Worm (Caenorhabditis elegans) whole organism, late embryonic: ENCODE measurements around the gene Y49F6C.8.

Experiments used
- C38D4.7 ChIP-seq: fragments of 200-800 bp; sonication (Bioruptor generic); optimal IDR thresholded peaks from 2 replicates; lab custom pipeline; 2018; ENCODE audit warnings: mild to moderate bottlenecking, missing genetic modification characterization, moderate library complexity, missing compliant biosample characterization
- K09A11.1 ChIP-seq: sonication (generic microtip); optimal IDR thresholded peaks from 2 replicates; lab custom pipeline; 2017; ENCODE audit warnings: antibody characterized with exemption, mild to moderate bottlenecking, missing genetic modification characterization, missing compliant biosample characterization; ENCODE audit not compliant: insufficient read depth
- T23F11.4 ChIP-seq: fragments of 200-800 bp; sonication (Bioruptor generic); optimal IDR thresholded peaks from 2 replicates; lab custom pipeline; 2018; ENCODE audit warnings: mild to moderate bottlenecking, missing genetic modification characterization, missing compliant biosample characterization
- Y22D7AL.16 ChIP-seq: sonication (generic microtip); optimal IDR thresholded peaks from 2 replicates; lab custom pipeline; 2016; ENCODE audit warnings: missing genetic modification characterization, missing compliant biosample characterization
- ahr-1 ChIP-seq: sonication (generic microtip); optimal IDR thresholded peaks from 2 replicates; lab custom pipeline; 2016; ENCODE audit warnings: missing genetic modification characterization, missing compliant biosample characterization
- ama-1 ChIP-seq: fragments of 150-350 bp; optimal IDR thresholded peaks from 2 replicates; lab custom pipeline; 2014
- ceh-18 ChIP-seq: sonication (generic microtip); optimal IDR thresholded peaks from 2 replicates; lab custom pipeline; 2016; ENCODE audit warnings: missing genetic modification characterization, missing compliant biosample characterization
- ceh-19 ChIP-seq: fragments of 200-800 bp; sonication (Bioruptor generic); optimal IDR thresholded peaks from 2 replicates; lab custom pipeline; 2018; ENCODE audit warnings: mild to moderate bottlenecking, missing genetic modification characterization, missing compliant biosample characterization
- ceh-2 ChIP-seq: sonication (generic microtip); optimal IDR thresholded peaks from 2 replicates; lab custom pipeline; 2016; ENCODE audit warnings: missing genotype, missing genetic modification characterization, missing compliant biosample characterization
- ceh-30 ChIP-seq: fragments of 150-350 bp; optimal IDR thresholded peaks from 2 replicates; lab custom pipeline; 2014; ENCODE audit warnings: missing biosample characterization, missing genetic modification characterization
- ceh-31 ChIP-seq: sonication (generic microtip); optimal IDR thresholded peaks from 2 replicates; lab custom pipeline; 2016; ENCODE audit warnings: missing genetic modification characterization, missing compliant biosample characterization
- ceh-48 ChIP-seq: sonication (generic microtip); optimal IDR thresholded peaks from 2 replicates; lab custom pipeline; 2016; ENCODE audit warnings: missing genetic modification characterization, inconsistent platforms, missing compliant biosample characterization
- ceh-6 ChIP-seq: fragments of 200-800 bp; sonication (Bioruptor generic); optimal IDR thresholded peaks from 2 replicates; lab custom pipeline; 2018; ENCODE audit warnings: mild to moderate bottlenecking, missing genetic modification characterization, missing compliant biosample characterization
- ceh-9 ChIP-seq: sonication (generic microtip); optimal IDR thresholded peaks from 2 replicates; lab custom pipeline; 2016; ENCODE audit warnings: mild to moderate bottlenecking, missing genetic modification characterization, inconsistent platforms, missing compliant biosample characterization
- che-1 ChIP-seq: sonication (generic microtip); optimal IDR thresholded peaks from 2 replicates; lab custom pipeline; 2016; ENCODE audit warnings: mild to moderate bottlenecking, missing genetic modification characterization, missing compliant biosample characterization
- dve-1 ChIP-seq: sonication (generic microtip); optimal IDR thresholded peaks from 2 replicates; lab custom pipeline; 2017; ENCODE audit warnings: antibody characterized with exemption, mild to moderate bottlenecking, missing genetic modification characterization, missing compliant biosample characterization
- elt-2 ChIP-seq: sonication (generic microtip); optimal IDR thresholded peaks from 2 replicates; lab custom pipeline; 2016; ENCODE audit warnings: missing genetic modification reagents, missing genetic modification characterization, missing compliant biosample characterization
- ets-4 ChIP-seq: sonication (generic microtip); optimal IDR thresholded peaks from 2 replicates; lab custom pipeline; 2016; ENCODE audit warnings: missing genetic modification characterization, missing compliant biosample characterization
- eyg-1 ChIP-seq: sonication (generic microtip); optimal IDR thresholded peaks from 2 replicates; lab custom pipeline; 2016; ENCODE audit warnings: missing genotype, missing genetic modification characterization, missing compliant biosample characterization
- fax-1 ChIP-seq: sonication (generic microtip); optimal IDR thresholded peaks from 2 replicates; lab custom pipeline; 2016; ENCODE audit warnings: missing genotype, missing genetic modification characterization, missing compliant biosample characterization
- fkh-10 ChIP-seq: fragments of 150-350 bp; optimal IDR thresholded peaks from 2 replicates; lab custom pipeline; 2014; ENCODE audit warnings: missing biosample characterization, missing genetic modification reagents, missing genetic modification characterization
- hlh-15 ChIP-seq: sonication (generic microtip); optimal IDR thresholded peaks from 2 replicates; lab custom pipeline; 2016; ENCODE audit warnings: missing genetic modification characterization, missing compliant biosample characterization
- hlh-6 ChIP-seq: sonication (generic microtip); optimal IDR thresholded peaks from 2 replicates; lab custom pipeline; 2016; ENCODE audit warnings: missing genotype, missing genetic modification characterization, missing compliant biosample characterization
- hlh-8 ChIP-seq: sonication (generic microtip); optimal IDR thresholded peaks from 2 replicates; lab custom pipeline; 2016; ENCODE audit warnings: missing genotype, missing genetic modification characterization, missing compliant biosample characterization
- lim-6 ChIP-seq: sonication (generic microtip); optimal IDR thresholded peaks from 2 replicates; lab custom pipeline; 2016; ENCODE audit warnings: missing genetic modification characterization, missing compliant biosample characterization
- nhr-11 ChIP-seq: fragments of 150-350 bp; optimal IDR thresholded peaks from 2 replicates; lab custom pipeline; 2014; ENCODE audit warnings: missing biosample characterization, missing genetic modification characterization
- pag-3 ChIP-seq: sonication (generic microtip); optimal IDR thresholded peaks from 2 replicates; lab custom pipeline; 2016; ENCODE audit warnings: missing compliant biosample characterization, missing genetic modification characterization, borderline replicate concordance
- pat-9 ChIP-seq: fragments of 200-800 bp; sonication (Bioruptor generic); optimal IDR thresholded peaks from 2 replicates; lab custom pipeline; 2018; ENCODE audit warnings: mild to moderate bottlenecking, missing genetic modification characterization, moderate library complexity, missing compliant biosample characterization
- pax-1 ChIP-seq: fragments of 150-350 bp; optimal IDR thresholded peaks from 2 replicates; lab custom pipeline; 2014; ENCODE audit warnings: missing biosample characterization, missing genetic modification characterization
- pha-4 ChIP-seq: fragments of 150-350 bp; optimal IDR thresholded peaks from 2 replicates; lab custom pipeline; 2018; ENCODE audit warnings: missing biosample characterization, missing genetic modification reagents, missing genetic modification characterization
- pqm-1 ChIP-seq: sonication (generic microtip); optimal IDR thresholded peaks from 2 replicates; lab custom pipeline; 2016; ENCODE audit warnings: missing genetic modification characterization, missing compliant biosample characterization
- ref-2 ChIP-seq: sonication (generic microtip); optimal IDR thresholded peaks from 2 replicates; lab custom pipeline; 2016; ENCODE audit warnings: missing genetic modification characterization, missing compliant biosample characterization
- rnt-1 ChIP-seq: sonication (generic microtip); optimal IDR thresholded peaks from 2 replicates; lab custom pipeline; 2016; ENCODE audit warnings: missing genetic modification characterization, missing compliant biosample characterization
- sdc-2 ChIP-seq: sonication (generic microtip); optimal IDR thresholded peaks from 2 replicates; lab custom pipeline; 2016; ENCODE audit warnings: missing genotype, missing genetic modification characterization, missing compliant biosample characterization
- sox-2 ChIP-seq: fragments of 200-800 bp; sonication (Bioruptor generic); IDR thresholded peaks from 2 replicates; pipeline ENCODE4 v1.3.6; 2022; ENCODE audit warnings: missing genetic modification reagents, missing genetic modification characterization, missing compliant biosample characterization
- tbx-2 ChIP-seq: sonication (generic microtip); optimal IDR thresholded peaks from 2 replicates; lab custom pipeline; 2016; ENCODE audit warnings: missing genetic modification characterization, missing compliant biosample characterization
- ttx-3 ChIP-seq: sonication (generic microtip); optimal IDR thresholded peaks from 2 replicates; lab custom pipeline; 2016; ENCODE audit warnings: missing genetic modification reagents, missing genetic modification characterization, missing compliant biosample characterization
- unc-3 ChIP-seq, 2 experiments: fragments of 200-800 bp in 1 of 2; sonication (Bioruptor generic) in 1 of 2; sonication (generic microtip) in 1 of 2; conservative IDR thresholded peaks in 1 of 2; optimal IDR thresholded peaks in 1 of 2; 2 replicates each; pipeline versions ENCODE4 v1.3.6 to Lab custom; 2016 to 2022; ENCODE audit warnings: missing compliant biosample characterization in 2 of 2, missing genetic modification characterization in 2 of 2, missing genetic modification reagents in 1 of 2
- zip-5 ChIP-seq: sonication (generic microtip); optimal IDR thresholded peaks from 2 replicates; lab custom pipeline; 2016; ENCODE audit warnings: missing genetic modification characterization, missing compliant biosample characterization

Gene Y49F6C.8

ce11 chrII:3347940-3348610, 21.8 kb downstream of the Y49F6C.8 start, which contains the start of the genes F14D2.14 and bath-29:
F14D2.14 (minus strand) TSS chrII:3347990.
bath-29 (plus strand) TSS chrII:3348560.
- TF ChIP-seq ahr-1 (tag; lab: Kevin White, UChicago) (no peak), ceh-9 (tag; lab: Kevin White, UChicago) (no peak), pha-4 (tag; lab: Kevin White, UChicago) (no peak), Y22D7AL.16 (no peak), pat-9 (no peak), fkh-10 (GFP tag; lab: Kevin White, UChicago) (no peak), sox-2 (GFP tag; lab: Robert Waterston, UW) (no peak), che-1 (tag; lab: Kevin White, UChicago) (no peak), ceh-18 (no peak)

- TF ChIP-seq rnt-1 (tag; lab: Kevin White, UChicago): no peak
- no peak for TF ChIP-seq ets-4 (tag; lab: Kevin White, UChicago)
- no peak for TF ChIP-seq pax-1
- TF ChIP-seq eyg-1: no peak
Measured at ce11 chrII:3346328-3346780, 23.6 kb downstream of the Y49F6C.8 start, which contains the start of gene bath-30. bath-30 (minus strand) TSS chrII:3346378.

- no peak for TF ChIP-seq tbx-2
- no peak for TF ChIP-seq hlh-6 (tag; lab: Kevin White, UChicago)
- no peak for TF ChIP-seq ttx-3 (tag; lab: Kevin White, UChicago)
- TF ChIP-seq K09A11.1 (tag; lab: Kevin White, UChicago): no peak
- TF ChIP-seq pag-3: no peak
- no peak for TF ChIP-seq hlh-8 (tag; lab: Kevin White, UChicago)
- TF ChIP-seq ceh-18: no peak
- no peak for TF ChIP-seq ama-1 (lab: Kevin White, UChicago)
- TF ChIP-seq sdc-2 (tag; lab: Kevin White, UChicago): no peak
- TF ChIP-seq pha-4 (tag; lab: Kevin White, UChicago): no peak
- no peak for TF ChIP-seq dve-1
- TF ChIP-seq ceh-19 (GFP tag; lab: Kevin White, UChicago): no peak
- TF ChIP-seq lim-6 (tag; lab: Kevin White, UChicago): no peak
- TF ChIP-seq hlh-15 (tag; lab: Kevin White, UChicago): no peak
- no peak for TF ChIP-seq che-1 (tag; lab: Kevin White, UChicago)
- TF ChIP-seq nhr-11 (tag; lab: Kevin White, UChicago): no peak
- TF ChIP-seq T23F11.4 (GFP tag; lab: Kevin White, UChicago): no peak
- TF ChIP-seq ceh-6 (GFP tag; lab: Kevin White, UChicago): no peak
- TF ChIP-seq pqm-1 (tag; lab: Kevin White, UChicago): no peak
- no peak for TF ChIP-seq fkh-10 (GFP tag; lab: Kevin White, UChicago)
Measured at ce11 chrII:3344917-3345316, 25.0 kb downstream of the Y49F6C.8 start, which contains the start of gene bath-28. bath-28 (minus strand) TSS chrII:3344967.

- TF ChIP-seq zip-5 (tag; lab: Kevin White, UChicago): no peak
Measured at ce11 chrII:3343714-3344113, 26.2 kb downstream of the Y49F6C.8 start, which contains the start of gene F14D2.15. F14D2.15 (minus strand) TSS chrII:3343814.

- TF ChIP-seq C38D4.7 (GFP tag; lab: Kevin White, UChicago) (no peak), fax-1 (tag; lab: Kevin White, UChicago) (no peak), sdc-2 (tag; lab: Kevin White, UChicago) (no peak), ceh-2 (no peak), tbx-2 (no peak), eyg-1 (no peak), che-1 (tag; lab: Kevin White, UChicago) (no peak), ceh-31 (tag; lab: Kevin White, UChicago) (no peak), unc-3 (GFP tag; conservative IDR thresholded peaks at IDR 0.05; lab: Robert Waterston, UW) (no peak), unc-3 (tag; optimal IDR thresholded peaks at IDR 0.05; lab: Kevin White, UChicago) (no peak), ref-2 (tag; lab: Kevin White, UChicago) (no peak), ceh-48 (tag; lab: Kevin White, UChicago) (no peak), nhr-11 (tag; lab: Kevin White, UChicago) (no peak), K09A11.1 (tag; lab: Kevin White, UChicago) (no peak), T23F11.4 (GFP tag; lab: Kevin White, UChicago) (no peak), Y22D7AL.16 (no peak), elt-2 (no peak), ceh-30 (tag; lab: Kevin White, UChicago) (no peak), pax-1 (no peak)
Measured at ce11 chrII:3341989-3342388, 27.9 kb downstream of the Y49F6C.8 start, which contains the start of gene F14D2.11. F14D2.11 (minus strand) TSS chrII:3342089.
